Fruit fly (Drosophila melanogaster) Kc167 (cell line): ENCODE data around the gene PolE2.

Experiments used
- Myc ChIP-seq: fragments of >200 bp; optimal IDR thresholded peaks from 2 replicates; lab custom pipeline; 2017; ENCODE audit warnings: missing external identifiers
- Sin3A ChIP-seq: fragments of >200 bp; optimal IDR thresholded peaks from 2 replicates; lab custom pipeline; 2018; ENCODE audit warnings: missing external identifiers
- h ChIP-seq: fragments of >200 bp; optimal IDR thresholded peaks from 3 replicates; lab custom pipeline; 2018; ENCODE audit warnings: missing external identifiers
- insv ChIP-seq: fragments of >200 bp; optimal IDR thresholded peaks from 3 replicates; lab custom pipeline; 2018; ENCODE audit warnings: missing external identifiers
- psq ChIP-seq: fragments of >200 bp; optimal IDR thresholded peaks from 2 replicates; lab custom pipeline; 2017; ENCODE audit warnings: missing external identifiers
- ttk ChIP-seq: sonication (Bioruptor generic); optimal IDR thresholded peaks from 2 replicates; lab custom pipeline; 2017; ENCODE audit warnings: missing external identifiers

PolE2 gene

DNA sequence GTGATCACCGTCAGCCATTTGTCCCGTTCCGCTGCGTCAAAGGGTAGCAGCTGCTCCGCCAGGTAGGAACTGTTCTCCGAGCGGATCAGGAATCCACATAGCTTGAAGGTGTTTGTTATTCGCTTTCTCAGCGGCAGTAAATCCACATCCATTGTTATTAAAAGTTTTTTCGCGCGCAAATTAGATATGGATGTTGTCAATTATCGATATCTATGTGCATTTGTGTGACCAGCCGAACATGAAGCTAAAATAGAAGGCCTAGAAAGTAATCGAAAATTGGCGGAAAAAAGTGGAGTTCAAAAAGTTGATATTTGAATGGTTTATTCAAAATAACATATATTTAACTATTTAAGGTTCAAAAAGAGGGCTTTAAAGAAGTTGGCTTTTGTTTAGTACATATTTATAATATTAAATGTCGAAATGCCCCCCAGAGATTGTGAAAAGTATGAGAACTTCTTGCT lies at the start of gene PolE2, which contains the start of gene CG5592:
Gene PolE2 (minus strand): TSS at position 208 of the 461 bp plus-strand sequence.
Gene CG5592 (plus strand): TSS at position 411 of the 461 bp plus-strand sequence.
- TF ChIP-seq insv (lab: Kevin White, UChicago) = no peak
- no peak for TF ChIP-seq Myc (lab: Kevin White, UChicago)
- TF ChIP-seq ttk = no peak
- TF ChIP-seq h (lab: Kevin White, UChicago) = no peak
- TF ChIP-seq Sin3A (lab: Kevin White, UChicago) = no peak
- TF ChIP-seq psq = no peak

- TF ChIP-seq insv (lab: Kevin White, UChicago) = no peak
- TF ChIP-seq h (lab: Kevin White, UChicago) = no peak
- TF ChIP-seq psq = no peak
- no peak for TF ChIP-seq ttk
- no peak for TF ChIP-seq Myc (lab: Kevin White, UChicago)
- TF ChIP-seq Sin3A (lab: Kevin White, UChicago) = no peak
These were observed 48.3 kb upstream of the PolE2 start for dm6 chr3L:5945571-5945970.

dm6 chr3L:5943348-5943904 lies 46.2 kb upstream of the PolE2 start:
- TF ChIP-seq ttk (no peak), insv (lab: Kevin White, UChicago) (no peak), h (lab: Kevin White, UChicago) (no peak), Myc (lab: Kevin White, UChicago) (no peak)

dm6 chr3L:5941508-5941907 lies 44.3 kb upstream of the PolE2 start:
- no peak for TF ChIP-seq Myc (lab: Kevin White, UChicago)

DNA sequence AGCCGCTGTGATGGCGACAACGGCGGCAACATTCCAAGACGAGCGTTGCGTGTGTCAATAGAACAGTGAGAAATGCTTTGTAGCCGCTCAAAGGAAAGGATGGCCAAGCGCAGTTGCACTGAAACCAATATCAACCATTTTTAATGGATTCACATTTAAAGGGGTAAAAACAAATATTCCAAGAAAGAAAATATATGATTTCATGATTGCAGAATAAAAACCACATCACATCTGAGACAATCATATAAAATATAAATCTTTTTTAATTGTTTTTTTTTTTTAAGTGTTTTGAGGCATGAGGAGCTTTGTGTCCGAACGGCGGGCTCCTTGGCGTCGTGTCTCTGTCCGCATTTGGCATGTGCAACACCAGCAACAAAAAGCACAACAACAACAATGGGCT lies 43.9 kb upstream of the PolE2 start:
- TF ChIP-seq insv (lab: Kevin White, UChicago) (no peak), ttk (no peak), Sin3A (lab: Kevin White, UChicago) (no peak), Myc (lab: Kevin White, UChicago) (no peak), h (lab: Kevin White, UChicago) (no peak), psq (no peak)

DNA sequence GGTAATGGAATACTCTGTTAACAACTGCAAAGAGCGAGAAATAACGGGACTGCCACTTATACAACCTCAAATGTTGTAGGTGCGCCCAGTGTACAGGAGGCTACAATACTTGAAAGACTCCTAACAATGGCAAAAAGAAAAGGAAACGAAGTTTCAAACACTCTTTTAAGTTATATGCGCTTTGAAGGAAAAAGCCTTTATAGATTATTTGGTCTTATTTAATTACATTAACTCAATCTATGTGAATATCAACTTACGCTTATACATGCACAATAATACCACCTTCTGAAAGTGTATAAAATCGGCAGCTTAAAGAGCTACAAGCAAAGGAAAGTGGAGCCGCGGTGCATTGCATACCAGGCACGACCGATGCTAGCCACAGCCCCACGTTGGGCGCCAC lies 43.2 kb upstream of the PolE2 start:
- TF ChIP-seq insv (lab: Kevin White, UChicago) (no peak), ttk (no peak), Myc (lab: Kevin White, UChicago) (no peak), psq (no peak), Sin3A (lab: Kevin White, UChicago) (no peak), h (lab: Kevin White, UChicago) (no peak)

DNA sequence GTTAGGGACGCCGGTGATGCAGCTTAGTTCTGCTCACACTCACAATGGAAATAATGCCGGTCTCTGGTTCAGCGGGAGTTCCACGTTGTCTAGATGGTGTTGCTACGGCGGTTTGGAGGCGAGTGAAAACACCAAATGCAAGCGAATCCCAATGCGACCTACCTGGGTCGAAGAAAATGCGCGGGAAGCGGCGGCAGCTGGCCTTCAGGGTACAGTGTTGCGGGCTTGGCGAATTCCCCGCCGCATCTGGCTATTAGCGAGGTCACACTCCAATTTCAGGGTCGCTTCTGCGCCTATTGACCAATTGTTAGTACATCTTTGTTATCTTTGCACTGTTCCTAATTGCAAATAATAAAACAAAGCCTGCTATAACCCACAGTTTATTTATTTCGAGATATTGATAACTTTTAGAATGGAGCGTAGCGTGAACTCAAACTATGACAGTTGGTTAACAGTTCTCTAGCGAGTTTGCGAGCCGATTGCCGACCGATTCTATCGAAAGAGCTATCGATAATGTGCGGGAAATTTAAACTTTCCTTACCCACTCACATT lies 35.2 kb upstream of the PolE2 start, which contains the start of gene Rcc1:
Gene Rcc1 (minus strand): TSS at position 411 of the 552 bp plus-strand sequence.
- no peak for TF ChIP-seq Myc (lab: Kevin White, UChicago)
- TF ChIP-seq h (lab: Kevin White, UChicago) = no peak
- no peak for TF ChIP-seq insv (lab: Kevin White, UChicago)
- no peak for TF ChIP-seq psq
- TF ChIP-seq ttk = no peak
- no peak for TF ChIP-seq Sin3A (lab: Kevin White, UChicago)

dm6 chr3L:5927536-5927935 lies 30.3 kb upstream of the PolE2 start:
- TF ChIP-seq insv (lab: Kevin White, UChicago) = no peak
- no peak for TF ChIP-seq psq
- TF ChIP-seq h (lab: Kevin White, UChicago) = no peak
- no peak for TF ChIP-seq Myc (lab: Kevin White, UChicago)
- TF ChIP-seq ttk = no peak
- no peak for TF ChIP-seq Sin3A (lab: Kevin White, UChicago)

dm6 chr3L:5926015-5926988 lies 29.1 kb upstream of the PolE2 start:
- TF ChIP-seq psq (no peak), h (lab: Kevin White, UChicago) (no peak), Myc (lab: Kevin White, UChicago) (no peak), Sin3A (lab: Kevin White, UChicago) (no peak), ttk (no peak), insv (lab: Kevin White, UChicago) (no peak)

DNA sequence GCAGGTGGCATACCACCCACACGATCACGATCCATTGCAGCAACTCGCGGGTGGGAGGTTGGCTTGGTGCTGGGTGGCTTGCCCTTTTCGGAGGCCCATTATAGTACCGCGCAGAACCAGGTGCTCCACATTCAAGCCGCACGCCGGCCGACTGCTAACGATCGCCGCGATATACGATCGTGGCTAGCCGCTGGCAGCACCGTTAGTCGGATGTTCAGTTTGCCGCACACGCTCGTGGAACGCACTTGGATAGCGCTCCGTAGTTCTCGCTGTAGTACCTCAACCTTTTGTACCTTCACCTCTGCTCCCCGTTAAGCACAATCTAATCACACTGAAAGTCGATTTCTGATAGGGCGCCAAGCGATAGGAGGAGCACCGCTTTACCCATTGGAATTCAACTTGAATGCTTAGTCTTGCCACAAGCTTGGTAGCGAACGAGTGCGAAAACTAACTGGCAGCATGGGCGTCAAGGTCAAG lies 26.4 kb upstream of the PolE2 start, which contains the start of gene CG33523:
Gene CG33523 (plus strand): TSS at position 217 of the 477 bp plus-strand sequence.
- TF ChIP-seq Myc (lab: Kevin White, UChicago) (no peak), insv (lab: Kevin White, UChicago) (no peak), h (lab: Kevin White, UChicago) (no peak), psq (no peak), Sin3A (lab: Kevin White, UChicago) (no peak), ttk (no peak)

DNA sequence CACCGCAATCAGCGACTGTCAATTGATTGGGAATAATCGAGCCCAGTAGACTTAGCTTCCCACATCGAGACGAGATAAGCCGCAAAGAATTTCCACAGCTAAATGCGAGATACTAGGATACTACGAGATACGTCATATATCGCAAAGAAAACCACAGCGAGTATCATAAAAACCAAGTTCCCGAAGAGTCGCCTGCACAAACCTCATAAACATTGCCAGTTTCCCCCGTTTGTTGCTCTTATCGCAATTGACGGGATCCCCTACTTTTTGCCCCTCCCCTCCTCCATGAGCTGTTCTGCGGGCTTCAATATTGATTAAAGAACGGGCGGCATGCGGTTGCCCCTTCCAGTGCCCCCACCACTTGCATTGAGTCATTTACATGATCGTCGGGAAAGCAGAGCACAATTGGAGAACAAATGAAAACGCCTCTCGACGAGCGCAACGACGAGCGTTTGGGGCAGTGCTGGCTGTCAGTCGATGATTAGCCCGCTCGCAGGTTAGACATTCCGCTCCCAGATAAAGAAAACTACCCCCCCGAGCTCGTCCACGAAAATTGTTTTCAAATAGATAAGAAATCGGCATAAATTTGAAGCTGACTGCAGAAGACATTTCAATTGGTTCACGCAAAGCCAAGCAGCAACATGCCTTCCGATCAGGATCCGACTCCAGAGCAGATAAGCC lies 24.9 kb upstream of the PolE2 start, which contains the start of gene CG32407:
Gene CG32407 (plus strand): TSS at position 51 of the 681 bp plus-strand sequence.
- TF ChIP-seq insv (lab: Kevin White, UChicago) (no peak), ttk (no peak), psq (no peak), Sin3A (lab: Kevin White, UChicago) (no peak), Myc (lab: Kevin White, UChicago) (no peak), h (lab: Kevin White, UChicago) (no peak)
